Worm (Caenorhabditis elegans): ENCODE results near the gene ham-2.
A peak's percentile ranks its signal among the peaks of the same experiment; 100 is the strongest.

The ham-2 gene

DNA sequence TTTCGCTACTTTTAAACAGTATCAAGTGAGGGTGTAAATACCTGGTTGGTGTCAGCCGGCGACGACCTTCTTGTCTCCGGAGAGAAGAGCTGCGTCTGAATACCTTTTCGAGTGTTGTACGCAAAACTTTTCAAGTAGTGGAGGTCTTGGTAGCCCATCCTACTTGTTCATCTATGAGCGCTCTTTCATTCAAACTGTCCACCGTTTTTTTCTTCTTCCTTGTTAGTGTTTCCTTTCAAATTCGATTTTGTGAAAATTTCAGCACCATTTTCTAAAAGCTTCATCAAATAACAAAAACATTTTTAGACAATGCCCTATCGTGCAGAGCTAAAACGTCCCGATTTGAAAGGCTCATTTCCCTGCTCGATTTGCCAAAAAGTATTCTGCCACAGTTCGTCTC is at the start of gene ham-2:
TSS of gene ham-2 (plus strand) at position 301 of the 400 bp plus-strand sequence.
- no peak for TF ChIP-seq lin-14 (GFP tag; optimal IDR thresholded peaks at IDR 0.05)
- TF ChIP-seq nhr-85 (tag): peak; percentile 68

DNA sequence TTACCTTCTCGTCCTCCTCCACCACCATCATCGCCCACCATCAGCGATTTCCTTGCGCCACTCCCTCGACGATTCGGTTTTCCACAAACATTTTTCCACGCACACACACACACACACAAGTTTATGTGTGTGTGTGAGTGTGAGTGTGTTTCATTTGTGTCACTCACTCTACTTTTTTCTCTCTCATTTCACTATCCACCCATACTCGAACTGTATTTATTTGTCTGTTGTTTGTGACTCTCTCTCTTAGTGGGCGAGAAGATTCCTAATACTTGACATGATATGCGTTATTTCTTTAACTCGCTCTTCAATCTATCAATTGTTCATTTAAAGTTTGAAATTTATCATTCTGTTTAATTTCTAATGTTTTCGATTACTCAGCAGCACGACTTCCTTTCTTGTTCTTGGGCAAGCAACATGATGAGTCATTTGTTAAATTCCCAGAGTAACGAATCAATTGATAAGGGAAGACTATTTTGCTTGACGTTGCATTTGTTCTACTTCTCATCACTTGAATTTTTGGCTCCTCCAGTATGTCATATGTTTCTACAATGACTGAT is 47.3 kb upstream of the ham-2 start:
- TF ChIP-seq mep-1 (tag; optimal IDR thresholded peaks at IDR 0.05): peak; percentile 43
- no peak for TF ChIP-seq pax-3 (tag; optimal IDR thresholded peaks at IDR 0.05)
- TF ChIP-seq unc-30 (tag; optimal IDR thresholded peaks at IDR 0.05): no peak
- no peak for TF ChIP-seq hlh-17 (GFP tag; optimal IDR thresholded peaks at IDR 0.05; ENCODE audit: borderline replicate concordance)
- TF ChIP-seq lin-39 (tag; optimal IDR thresholded peaks at IDR 0.05): no peak
- TF ChIP-seq sox-4 (tag; optimal IDR thresholded peaks at IDR 0.05): no peak
- TF ChIP-seq nhr-28 (tag; optimal IDR thresholded peaks at IDR 0.05): no peak
- TF ChIP-seq ets-5 (GFP tag; IDR thresholded peaks at IDR 0.05): no peak
- no peak for TF ChIP-seq egl-13 (tag; optimal IDR thresholded peaks at IDR 0.05)
- TF ChIP-seq zag-1 (tag; optimal IDR thresholded peaks at IDR 0.05): no peak
- TF ChIP-seq C04F5.9 (tag; optimal IDR thresholded peaks at IDR 0.05): no peak
- peak in 1 of 2 experiments; percentile 51 for TF ChIP-seq lsy-2 (tag; optimal IDR thresholded peaks at IDR 0.05)
- TF ChIP-seq ceh-88 (GFP tag; IDR thresholded peaks at IDR 0.05): no peak
- no peak for TF ChIP-seq unc-62 (GFP tag; optimal IDR thresholded peaks at IDR 0.05)
- no peak for TF ChIP-seq nhr-11 (tag; optimal IDR thresholded peaks at IDR 0.05)
- peak; percentile 12 for TF ChIP-seq C16A3.4 (tag; optimal IDR thresholded peaks at IDR 0.05)
- TF ChIP-seq aly-2 (tag; optimal IDR thresholded peaks at IDR 0.05): no peak
- TF ChIP-seq lin-13 (GFP tag; optimal IDR thresholded peaks at IDR 0.05): no peak
- TF ChIP-seq irx-1 (tag; optimal IDR thresholded peaks at IDR 0.05): no peak
- no peak for TF ChIP-seq tbx-2 (tag; optimal IDR thresholded peaks at IDR 0.05)
- peak; percentile 58 for TF ChIP-seq nhr-20 (tag; optimal IDR thresholded peaks at IDR 0.05)
- TF ChIP-seq ztf-4 (tag; optimal IDR thresholded peaks at IDR 0.05): no peak
- no peak for TF ChIP-seq nhr-76 (tag; optimal IDR thresholded peaks at IDR 0.05)
- TF ChIP-seq tlp-1 (tag; optimal IDR thresholded peaks at IDR 0.05): no peak
- TF ChIP-seq F16B12.6 (tag; optimal IDR thresholded peaks at IDR 0.05): no peak
- TF ChIP-seq lin-35 (GFP tag; optimal IDR thresholded peaks at IDR 0.05): peak in 1 of 2 experiments; percentile 52
- TF ChIP-seq efl-3 (GFP tag; optimal IDR thresholded peaks at IDR 0.05): no peak
- peak in 1 of 3 experiments; percentile 11 for TF ChIP-seq ceh-82 (tag; optimal IDR thresholded peaks at IDR 0.05)
- TF ChIP-seq mab-9 (GFP tag; IDR thresholded peaks at IDR 0.05): no peak
- TF ChIP-seq unc-86 (tag; optimal IDR thresholded peaks at IDR 0.05): no peak
- TF ChIP-seq hpl-2 (GFP tag; optimal IDR thresholded peaks at IDR 0.05): no peak
- no peak for TF ChIP-seq ama-1 (optimal IDR thresholded peaks at IDR 0.05)
- TF ChIP-seq unc-98 (GFP tag; IDR thresholded peaks at IDR 0.05): no peak
- no peak for TF ChIP-seq sptf-1 (tag; optimal IDR thresholded peaks at IDR 0.05)
- TF ChIP-seq aha-1 (tag; optimal IDR thresholded peaks at IDR 0.05): no peak
- no peak for TF ChIP-seq nhr-84 (tag; optimal IDR thresholded peaks at IDR 0.05)
- peak; percentile 71 for TF ChIP-seq blmp-1 (tag; optimal IDR thresholded peaks at IDR 0.05)
- TF ChIP-seq mef-2 (tag; optimal IDR thresholded peaks at IDR 0.05): no peak
- TF ChIP-seq swsn-7 (tag; optimal IDR thresholded peaks at IDR 0.05): no peak
- TF ChIP-seq elt-3 (tag; optimal IDR thresholded peaks at IDR 0.05): no peak
- TF ChIP-seq snpc-4 (tag; optimal IDR thresholded peaks at IDR 0.05): no peak
- TF ChIP-seq pag-3 (tag; optimal IDR thresholded peaks at IDR 0.05; ENCODE audit: borderline replicate concordance, insufficient read depth): no peak
- no peak for TF ChIP-seq egl-27 (tag; optimal IDR thresholded peaks at IDR 0.05)
- no peak for TF ChIP-seq rnt-1 (tag; optimal IDR thresholded peaks at IDR 0.05)
- no peak for TF ChIP-seq nhr-47 (tag; optimal IDR thresholded peaks at IDR 0.05)
- TF ChIP-seq fkh-8 (tag; optimal IDR thresholded peaks at IDR 0.05): no peak
- no peak for TF ChIP-seq grh-1 (GFP tag; IDR thresholded peaks at IDR 0.05)
- no peak for TF ChIP-seq alr-1 (tag; optimal IDR thresholded peaks at IDR 0.05; ENCODE audit: borderline replicate concordance)
- no peak for TF ChIP-seq C34B4.2 (tag; optimal IDR thresholded peaks at IDR 0.05)
- no peak for TF ChIP-seq nhr-90 (tag; optimal IDR thresholded peaks at IDR 0.05; ENCODE audit: poor library complexity)
